Worm (Caenorhabditis elegans) whole organism, young adult: Measurements from ENCODE around the gene Y59A8B.8.
A peak's percentile ranks its signal among the peaks of the same experiment; 100 is the strongest.

ENCODE experiments used
- B0261.1 ChIP-seq: sonication (generic microtip); optimal IDR thresholded peaks from 2 replicates; lab custom pipeline; 2016; ENCODE audit warnings: mild to moderate bottlenecking, missing genetic modification characterization, moderate library complexity, missing compliant biosample characterization
- B0336.3 ChIP-seq: fragments of 200-800 bp; sonication (Bioruptor generic); IDR thresholded peaks from 2 replicates; pipeline ENCODE4 v1.3.6; 2022; ENCODE audit warnings: missing genetic modification characterization, missing compliant biosample characterization
- F10E7.11 ChIP-seq: sonication (generic microtip); optimal IDR thresholded peaks from 2 replicates; lab custom pipeline; 2017; ENCODE audit warnings: mild to moderate bottlenecking, missing genetic modification characterization, moderate library complexity, missing compliant biosample characterization
- F33H1.4 ChIP-seq: fragments of 200-800 bp; sonication (Bioruptor generic); IDR thresholded peaks from 2 replicates; pipeline ENCODE4 v1.3.6; 2022; ENCODE audit warnings: missing genetic modification reagents, missing genetic modification characterization, missing compliant biosample characterization
- F37B4.10 ChIP-seq: fragments of 200-800 bp; sonication (Bioruptor generic); IDR thresholded peaks from 2 replicates; pipeline ENCODE4 v1.3.6; 2022; ENCODE audit warnings: missing genetic modification characterization, missing compliant biosample characterization
- F57C9.4 ChIP-seq: sonication (generic microtip); optimal IDR thresholded peaks from 2 replicates; lab custom pipeline; 2017; ENCODE audit warnings: mild to moderate bottlenecking, missing genetic modification characterization, missing compliant biosample characterization
- K12H6.12 ChIP-seq: fragments of 200-800 bp; sonication (Bioruptor generic); optimal IDR thresholded peaks from 2 replicates; lab custom pipeline; 2018; ENCODE audit warnings: mild to moderate bottlenecking, missing genetic modification characterization, missing compliant biosample characterization
- aptf-2 ChIP-seq: fragments of 200-800 bp; sonication (Bioruptor generic); conservative IDR thresholded peaks from 2 replicates; pipeline ENCODE4 v1.3.6; 2022; ENCODE audit warnings: missing genetic modification reagents, missing genetic modification characterization, missing compliant biosample characterization
- aptf-3 ChIP-seq: fragments of 200-800 bp; sonication (Bioruptor generic); IDR thresholded peaks from 2 replicates; pipeline ENCODE4 v1.3.6; 2022; ENCODE audit warnings: missing genetic modification characterization, missing compliant biosample characterization
- ccch-3 ChIP-seq: fragments of 200-800 bp; sonication (Bioruptor generic); optimal IDR thresholded peaks from 2 replicates; lab custom pipeline; 2018; ENCODE audit warnings: mild to moderate bottlenecking, missing genetic modification characterization, missing compliant biosample characterization
- cebp-2 ChIP-seq: fragments of 200-800 bp; sonication (Bioruptor generic); IDR thresholded peaks from 2 replicates; pipeline ENCODE4 v1.3.6; 2022; ENCODE audit warnings: missing genetic modification characterization, missing compliant biosample characterization
- ceh-40 ChIP-seq: fragments of 200-800 bp; sonication (Bioruptor generic); IDR thresholded peaks from 2 replicates; pipeline ENCODE4 v1.3.6; 2022; ENCODE audit warnings: missing genetic modification characterization, missing compliant biosample characterization
- ceh-58 ChIP-seq: fragments of 200-800 bp; sonication (Bioruptor generic); IDR thresholded peaks from 2 replicates; pipeline ENCODE4 v1.3.6; 2022; ENCODE audit warnings: missing genetic modification characterization, missing compliant biosample characterization
- dox-1 ChIP-seq: fragments of 200-800 bp; sonication (Bioruptor generic); IDR thresholded peaks from 2 replicates; pipeline ENCODE4 v1.3.6; 2022; ENCODE audit warnings: missing genetic modification reagents, missing genetic modification characterization, missing compliant biosample characterization
- dpl-1 ChIP-seq: fragments of 150-350 bp; optimal IDR thresholded peaks from 2 replicates; lab custom pipeline; 2014; ENCODE audit warnings: missing biosample characterization, missing genetic modification reagents, missing genetic modification characterization
- efl-1 ChIP-seq: fragments of 150-350 bp; optimal IDR thresholded peaks from 2 replicates; lab custom pipeline; 2014; ENCODE audit warnings: missing biosample characterization, missing genetic modification reagents, missing genetic modification characterization
- egrh-3 ChIP-seq: fragments of 200-800 bp; sonication (Bioruptor generic); IDR thresholded peaks from 2 replicates; pipeline ENCODE4 v1.3.6; 2022; ENCODE audit warnings: missing genetic modification reagents, missing genetic modification characterization, missing compliant biosample characterization
- fkh-3 ChIP-seq: sonication (generic microtip); optimal IDR thresholded peaks from 2 replicates; lab custom pipeline; 2016; ENCODE audit warnings: mild to moderate bottlenecking, missing genetic modification characterization, missing compliant biosample characterization
- hlh-26 ChIP-seq: fragments of 200-800 bp; sonication (Bioruptor generic); conservative IDR thresholded peaks from 2 replicates; pipeline ENCODE4 v1.3.6; 2022; ENCODE audit warnings: missing genetic modification reagents, missing genetic modification characterization, missing compliant biosample characterization
- hmg-1.2 ChIP-seq: fragments of 200-800 bp; sonication (Bioruptor generic); IDR thresholded peaks from 2 replicates; pipeline ENCODE4 v1.3.6; 2022; ENCODE audit warnings: missing genetic modification reagents, missing genetic modification characterization, missing compliant biosample characterization
- hrde-1 ChIP-seq: sonication (generic microtip); optimal IDR thresholded peaks from 2 replicates; lab custom pipeline; 2016; ENCODE audit warnings: missing genetic modification characterization, mild to moderate bottlenecking, missing compliant biosample characterization, moderate library complexity, missing genotype, missing genetic modification reagents, borderline replicate concordance
- lag-1 ChIP-seq: fragments of 200-800 bp; sonication (Bioruptor generic); IDR thresholded peaks from 2 replicates; pipeline ENCODE4 v1.3.6; 2022; ENCODE audit warnings: missing genetic modification reagents, missing genetic modification characterization, missing compliant biosample characterization
- let-526 ChIP-seq: fragments of 200-800 bp; sonication (Bioruptor generic); IDR thresholded peaks from 2 replicates; pipeline ENCODE4 v1.3.6; 2022; ENCODE audit warnings: missing genetic modification reagents, missing genetic modification characterization, missing compliant biosample characterization
- let-607 ChIP-seq, 2 experiments: fragments of 200-800 bp in 1 of 2; sonication (Bioruptor generic) in 1 of 2; sonication (generic microtip) in 1 of 2; optimal IDR thresholded peaks; 2 replicates each; lab custom pipeline; 2016 to 2018; ENCODE audit warnings: mild to moderate bottlenecking in 2 of 2, missing compliant biosample characterization in 2 of 2, missing genetic modification characterization in 2 of 2, moderate library complexity in 2 of 2, missing genotype in 1 of 2
- lin-26 ChIP-seq: fragments of 200-800 bp; sonication (Bioruptor generic); IDR thresholded peaks from 2 replicates; pipeline ENCODE4 v1.3.6; 2022; ENCODE audit warnings: missing genetic modification reagents, missing genetic modification characterization, missing compliant biosample characterization
- lin-35 ChIP-seq, 3 experiments: fragments of 150-350 bp in 2 of 3; sonication (generic microtip) in 1 of 3; optimal IDR thresholded peaks; 2 replicates each; lab custom pipeline; 2014 to 2018; ENCODE audit warnings: missing biosample characterization in 3 of 3, missing genetic modification characterization in 3 of 3, missing genetic modification reagents in 3 of 3
- madf-3 ChIP-seq: fragments of 200-800 bp; sonication (Bioruptor generic); IDR thresholded peaks from 2 replicates; pipeline ENCODE4 v1.3.6; 2022; ENCODE audit warnings: missing genetic modification reagents, missing genetic modification characterization, missing compliant biosample characterization
- mel-28 ChIP-seq: sonication (generic microtip); optimal IDR thresholded peaks from 2 replicates; lab custom pipeline; 2016; ENCODE audit warnings: borderline replicate concordance, mild to moderate bottlenecking, missing genetic modification characterization, missing compliant biosample characterization
- mes-4 ChIP-seq: sonication (generic microtip); optimal IDR thresholded peaks from 2 replicates; lab custom pipeline; 2016; ENCODE audit warnings: missing genotype, missing genetic modification characterization, missing compliant biosample characterization
- mxl-1 ChIP-seq: sonication (generic microtip); optimal IDR thresholded peaks from 2 replicates; lab custom pipeline; 2016; ENCODE audit warnings: missing genetic modification characterization, missing compliant biosample characterization
- nfya-2 ChIP-seq: fragments of 200-800 bp; sonication (Bioruptor generic); IDR thresholded peaks from 2 replicates; pipeline ENCODE4 v1.3.6; 2022; ENCODE audit warnings: missing genetic modification reagents, missing genetic modification characterization, missing compliant biosample characterization
- nhr-120 ChIP-seq: fragments of 200-800 bp; sonication (Bioruptor generic); IDR thresholded peaks from 2 replicates; pipeline ENCODE4 v1.3.6; 2022; ENCODE audit warnings: missing genetic modification characterization, missing compliant biosample characterization
- nhr-27 ChIP-seq: fragments of 200-800 bp; sonication (Bioruptor generic); optimal IDR thresholded peaks from 2 replicates; lab custom pipeline; 2018; ENCODE audit warnings: mild to moderate bottlenecking, missing genetic modification characterization, moderate library complexity, missing compliant biosample characterization
- pha-4 ChIP-seq: fragments of 150-350 bp; sonication (generic microtip); optimal IDR thresholded peaks from 2 replicates; lab custom pipeline; 2014; ENCODE audit warnings: missing biosample characterization, missing genetic modification reagents, missing genetic modification characterization
- rec-8 ChIP-seq, 2 experiments: sonication (generic microtip); optimal IDR thresholded peaks; 2 replicates each; lab custom pipeline; 2016; ENCODE audit warnings: mild to moderate bottlenecking in 2 of 2, missing genetic modification characterization in 2 of 2, missing genetic modification reagents in 2 of 2, missing genotype in 2 of 2, missing biosample characterization in 1 of 2, missing compliant biosample characterization in 1 of 2, moderate library complexity in 1 of 2
- repo-1 ChIP-seq: sonication (generic microtip); optimal IDR thresholded peaks from 2 replicates; lab custom pipeline; 2017; ENCODE audit warnings: mild to moderate bottlenecking, missing genetic modification characterization, missing compliant biosample characterization
- sea-2 ChIP-seq: fragments of 200-800 bp; sonication (Bioruptor generic); IDR thresholded peaks from 2 replicates; pipeline ENCODE4 v1.3.6; 2022; ENCODE audit warnings: missing genetic modification characterization, missing compliant biosample characterization
- snpc-1.1 ChIP-seq: sonication (generic microtip); optimal IDR thresholded peaks from 2 replicates; lab custom pipeline; 2017; ENCODE audit warnings: missing genetic modification characterization, mild to moderate bottlenecking, missing compliant biosample characterization, antibody characterized with exemption, moderate library complexity, missing genotype, missing genetic modification reagents; ENCODE audit not compliant: insufficient read depth
- snpc-1.3 ChIP-seq: sonication (generic microtip); optimal IDR thresholded peaks from 2 replicates; lab custom pipeline; 2017; ENCODE audit warnings: missing genetic modification characterization, mild to moderate bottlenecking, missing compliant biosample characterization, antibody characterized with exemption, moderate library complexity, missing genotype, missing genetic modification reagents; ENCODE audit not compliant: insufficient read depth
- snpc-4 ChIP-seq, 5 experiments: fragments of 150-350 bp in 1 of 5; sonication (generic microtip) in 4 of 5; optimal IDR thresholded peaks; 2 replicates each; lab custom pipeline; 2014 to 2018; ENCODE audit warnings: missing genetic modification characterization in 5 of 5, missing biosample characterization in 3 of 5, antibody characterized with exemption in 2 of 5, mild to moderate bottlenecking in 2 of 5, missing compliant biosample characterization in 2 of 5, missing genotype in 2 of 5, moderate library complexity in 2 of 5, missing genetic modification reagents in 1 of 5
- sptf-2 ChIP-seq: fragments of 200-800 bp; sonication (Bioruptor generic); optimal IDR thresholded peaks from 2 replicates; lab custom pipeline; 2018; ENCODE audit warnings: mild to moderate bottlenecking, missing genetic modification characterization, missing compliant biosample characterization
- tbp1 ChIP-seq: fragments of 200-800 bp; sonication (Bioruptor generic); optimal IDR thresholded peaks from 2 replicates; lab custom pipeline; 2018; ENCODE audit warnings: mild to moderate bottlenecking, missing genetic modification characterization, missing compliant biosample characterization
- unc-130 ChIP-seq: sonication (generic microtip); optimal IDR thresholded peaks from 2 replicates; lab custom pipeline; 2016; ENCODE audit warnings: missing genetic modification reagents, missing genetic modification characterization, missing compliant biosample characterization
- unc-62 ChIP-seq: fragments of 150-350 bp; optimal IDR thresholded peaks from 2 replicates; lab custom pipeline; 2014; ENCODE audit warnings: missing biosample characterization, missing genetic modification reagents, missing genetic modification characterization
- ztf-18 ChIP-seq: sonication (generic microtip); optimal IDR thresholded peaks from 2 replicates; lab custom pipeline; 2016; ENCODE audit warnings: missing genotype, mild to moderate bottlenecking, missing genetic modification characterization, missing compliant biosample characterization
- ztf-22 ChIP-seq: fragments of 200-800 bp; sonication (Bioruptor generic); optimal IDR thresholded peaks from 2 replicates; lab custom pipeline; 2018; ENCODE audit warnings: mild to moderate bottlenecking, missing genetic modification characterization, moderate library complexity, missing compliant biosample characterization
- ztf-25 ChIP-seq: fragments of 200-800 bp; sonication (Bioruptor generic); IDR thresholded peaks from 2 replicates; pipeline ENCODE4 v1.3.6; 2022; ENCODE audit warnings: missing genetic modification reagents, missing genetic modification characterization, missing compliant biosample characterization
- ztf-26 ChIP-seq: sonication (generic microtip); optimal IDR thresholded peaks from 2 replicates; lab custom pipeline; 2017; ENCODE audit warnings: missing genetic modification characterization, missing compliant biosample characterization
- ztf-6 ChIP-seq: fragments of 200-800 bp; sonication (Bioruptor generic); IDR thresholded peaks from 2 replicates; pipeline ENCODE4 v1.3.6; 2022; ENCODE audit warnings: missing genetic modification reagents, missing genetic modification characterization, missing compliant biosample characterization

Y59A8B.8 gene

DNA sequence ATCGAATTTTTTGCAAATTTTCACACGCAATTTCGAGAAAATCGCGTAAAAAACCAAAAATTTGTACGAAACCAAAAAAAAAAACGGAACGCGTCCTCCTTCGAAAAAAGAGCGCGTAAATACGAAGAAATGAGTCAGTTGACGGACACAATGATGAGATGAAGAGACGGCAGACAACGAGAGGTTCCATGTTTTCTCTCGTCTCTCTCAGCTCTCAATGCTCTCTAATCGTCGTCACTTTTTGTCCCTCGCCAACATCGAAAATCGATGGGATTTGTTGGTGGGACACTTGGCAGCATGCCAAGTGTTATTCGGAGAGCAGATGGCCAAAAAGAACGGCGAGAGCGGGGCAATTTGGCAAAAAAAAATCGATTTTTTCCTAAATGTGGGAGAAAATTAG lies 13.1 kb upstream of the Y59A8B.8 start (continued):
- TF ChIP-seq ztf-6 (GFP tag; lab: Robert Waterston, UW) (no peak), hrde-1 (no peak), snpc-4 (GFP tag; optimal IDR thresholded peaks at IDR 0.05; lab: Kevin White, UChicago) (no peak), snpc-4 (tag; optimal IDR thresholded peaks at IDR 0.05; lab: Kevin White, UChicago) (peak in 2 of 4 experiments; percentile 67 to 68), hlh-26 (GFP tag; lab: Robert Waterston, UW) (no peak), dox-1 (GFP tag; lab: Robert Waterston, UW) (no peak; the same call in 1 of the 2 replicates), F33H1.4 (GFP tag; lab: Robert Waterston, UW) (no peak), F37B4.10 (GFP tag; lab: Robert Waterston, UW) (no peak), lin-26 (GFP tag; lab: Robert Waterston, UW) (no peak), nhr-27 (no peak), ztf-18 (tag; lab: Kevin White, UChicago) (no peak), ceh-58 (GFP tag; lab: Robert Waterston, UW) (no peak), F57C9.4 (tag; lab: Kevin White, UChicago) (no peak), mel-28 (tag; lab: Kevin White, UChicago) (no peak), F10E7.11 (tag; lab: Kevin White, UChicago) (no peak), aptf-2 (no peak), egrh-3 (GFP tag; lab: Robert Waterston, UW) (no peak), rec-8 (tag; optimal IDR thresholded peaks at IDR 0.05; lab: Kevin White, UChicago) (no peak), ccch-3 (GFP tag; lab: Kevin White, UChicago) (no peak), sea-2 (no peak), ztf-26 (tag; lab: Kevin White, UChicago) (no peak), B0261.1 (tag; lab: Kevin White, UChicago) (no peak), cebp-2 (GFP tag; lab: Robert Waterston, UW) (no peak), efl-1 (peak; percentile 36), snpc-1.3 (no peak), let-607 (tag; optimal IDR thresholded peaks at IDR 0.05; lab: Kevin White, UChicago) (no peak), sptf-2 (GFP tag; lab: Kevin White, UChicago) (no peak), ztf-25 (GFP tag; lab: Robert Waterston, UW) (no peak), lag-1 (no peak), mxl-1 (no peak), aptf-3 (no peak), ceh-40 (no peak), K12H6.12 (tag; lab: Kevin White, UChicago) (peak; percentile 63), tbp1 (GFP tag; lab: Kevin White, UChicago) (peak; percentile 13), pha-4 (no peak), fkh-3 (no peak), lin-35 (GFP tag; optimal IDR thresholded peaks at IDR 0.05; lab: Kevin White, UChicago) (peak in 2 of 3 experiments; percentile 45 to 76), unc-130 (no peak), mes-4 (no peak), nfya-2 (no peak), ztf-22 (GFP tag; lab: Kevin White, UChicago) (no peak), madf-3 (no peak), snpc-1.1 (no peak), repo-1 (tag; lab: Kevin White, UChicago) (no peak), let-526 (GFP tag; lab: Robert Waterston, UW) (no peak), nhr-120 (GFP tag; lab: Robert Waterston, UW) (no peak), hmg-1.2 (peak; percentile 98), B0336.3 (GFP tag; lab: Robert Waterston, UW) (0 out of 2 replicates have a peak, but pooled peaks have one; percentile 37), unc-62 (no peak), dpl-1 (GFP tag; lab: Kevin White, UChicago) (no peak)
